Fruit fly (Drosophila melanogaster) whole organism, larva: Measurements from ENCODE around the gene CG15576.

Experiments
- noc ChIP-seq: fragments of 200-800 bp; sonication (Bioruptor generic); optimal IDR thresholded peaks from 3 replicates; lab custom pipeline; 2019; ENCODE audit warnings: missing biosample characterization, mild to moderate bottlenecking, missing genetic modification characterization, moderate library complexity

CG15576 gene

dm6 chrX:4225020-4225419 is 27.6 kb downstream of the CG15576 start:
- no peak for TF ChIP-seq noc

DNA sequence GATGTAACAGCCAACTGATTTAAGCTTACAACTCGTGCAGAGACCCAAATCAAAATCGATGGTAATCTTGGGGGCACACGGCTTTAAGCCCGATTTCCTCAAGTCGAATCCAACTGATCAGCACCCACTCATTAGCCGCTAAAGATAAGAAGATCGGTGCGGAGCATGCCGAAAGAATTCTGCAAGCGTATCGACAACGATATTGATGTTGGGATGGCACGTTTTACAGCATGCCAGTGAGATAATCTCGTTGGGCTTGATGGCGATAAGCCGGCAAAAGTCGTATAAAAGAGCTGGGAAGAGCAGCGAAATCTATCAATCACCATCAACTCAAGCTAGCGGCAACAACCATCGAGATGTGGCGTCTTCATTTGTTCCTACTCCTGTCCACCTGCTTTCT is 34.7 kb downstream of the CG15576 start, which contains the start of gene CG15570:
Gene CG15570 (plus strand): TSS at position 301 of the 400 bp plus-strand sequence.
- no peak for TF ChIP-seq noc

dm6 chrX:4217294-4217693 is 35.3 kb downstream of the CG15576 start, which contains the start of gene CG15571:
Gene CG15571 (minus strand): TSS chrX:4217394.
- TF ChIP-seq noc, result no peak

- no peak for TF ChIP-seq noc
Measured at dm6 chrX:4214371-4214770, 38.2 kb downstream of the CG15576 start.

DNA sequence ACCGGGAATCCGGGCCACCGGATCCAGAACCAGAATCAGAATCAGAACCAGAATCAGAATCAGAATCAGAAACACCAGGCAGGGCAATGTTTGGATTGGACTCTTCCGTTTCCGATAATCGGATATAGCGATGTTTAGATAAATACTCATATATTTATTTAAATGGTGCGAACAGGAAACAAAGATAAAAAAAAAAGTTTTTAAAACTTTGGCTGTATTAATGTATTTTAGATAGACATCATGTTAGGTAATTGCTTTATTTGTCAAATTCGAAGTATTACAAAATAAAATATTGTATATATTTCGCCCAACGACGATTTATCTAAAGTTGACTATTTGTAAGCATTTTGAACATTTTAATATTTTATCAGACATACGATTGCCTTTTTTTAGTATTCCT is 39.9 kb downstream of the CG15576 start, which contains the start of gene CG43288:
Gene CG43288 (plus strand): TSS at position 301 of the 400 bp plus-strand sequence.
- no peak for TF ChIP-seq noc

DNA sequence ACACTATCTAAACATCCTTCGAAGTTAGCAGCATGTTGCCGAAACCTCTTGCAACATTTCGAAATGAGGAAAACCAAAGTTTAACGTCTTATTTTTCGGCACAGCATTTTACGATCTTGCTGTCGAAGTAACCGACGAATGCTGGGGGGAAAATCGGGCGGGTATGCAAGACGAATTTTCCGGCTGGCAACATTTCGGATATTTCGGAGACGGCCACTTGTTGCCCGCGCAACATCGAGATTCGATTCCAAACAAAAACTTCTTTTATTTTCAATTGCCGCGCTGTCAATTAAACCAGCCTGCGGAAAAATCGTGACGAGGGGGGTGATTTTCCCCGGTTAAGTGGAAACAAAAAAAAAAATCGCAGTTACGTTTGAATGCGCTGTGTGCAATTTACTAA is 45.8 kb downstream of the CG15576 start:
- no peak for TF ChIP-seq noc

- peak; percentile 38 for TF ChIP-seq noc
Measured at dm6 chrX:4205346-4206178, 47.0 kb downstream of the CG15576 start, which contains the start of gene Fas2. Gene Fas2 (minus strand): TSS chrX:4206093.

dm6 chrX:4203713-4204447 is 48.7 kb downstream of the CG15576 start:
- TF ChIP-seq noc, result no peak

dm6 chrX:4202235-4202794 is 50.3 kb downstream of the CG15576 start:
- TF ChIP-seq noc, result peak; percentile 68
